Fruit fly (Drosophila melanogaster): ENCODE data around the gene Polr3D.

Polr3D gene

dm6 chr3L:18070050-18070449 is 39.3 kb downstream of the Polr3D start, which contains the start of gene CG44006:
Gene CG44006 (minus strand): TSS chr3L:18070150.
- TF ChIP-seq Clk (GFP tag; optimal IDR thresholded peaks at IDR 0.05) = no peak
- TF ChIP-seq cic (GFP tag; optimal IDR thresholded peaks at IDR 0.05) = no peak
- no peak for TF ChIP-seq CG5204 (GFP tag; optimal IDR thresholded peaks at IDR 0.05)
- no peak for TF ChIP-seq CG14711 (tag; optimal IDR thresholded peaks at IDR 0.05)
- no peak for TF ChIP-seq CG7045 (GFP tag; optimal IDR thresholded peaks at IDR 0.05)
- no peak for TF ChIP-seq CG11617 (GFP tag; optimal IDR thresholded peaks at IDR 0.05)
- TF ChIP-seq bab1 (GFP tag; optimal IDR thresholded peaks at IDR 0.05) = no peak
- TF ChIP-seq CG33017 (tag; optimal IDR thresholded peaks at IDR 0.05) = no peak
- no peak for TF ChIP-seq Hr96 (GFP tag; optimal IDR thresholded peaks at IDR 0.05)
- no peak for TF ChIP-seq cnc (optimal IDR thresholded peaks at IDR 0.05)
- TF ChIP-seq toe (GFP tag; optimal IDR thresholded peaks at IDR 0.05) = no peak
- no peak for TF ChIP-seq Mnt (GFP tag; optimal IDR thresholded peaks at IDR 0.05)
- TF ChIP-seq ovo (GFP tag; optimal IDR thresholded peaks at IDR 0.05) = no peak
- TF ChIP-seq pad (GFP tag; optimal IDR thresholded peaks at IDR 0.05) = no peak
- TF ChIP-seq kay (GFP tag; ENCODE audit: borderline replicate concordance) = no peak
- no peak for TF ChIP-seq CG7101 (tag; optimal IDR thresholded peaks at IDR 0.05)
- TF ChIP-seq CG12768 (GFP tag; optimal IDR thresholded peaks at IDR 0.05) = no peak

dm6 chr3L:18064632-18065482 is 44.5 kb downstream of the Polr3D start, which contains the start of gene Eip75B:
Gene Eip75B (minus strand): TSS chr3L:18064696.
- TF ChIP-seq pad (GFP tag; optimal IDR thresholded peaks at IDR 0.05) (no peak), CG5204 (GFP tag; optimal IDR thresholded peaks at IDR 0.05) (peak; percentile 25)

- TF ChIP-seq tj (GFP tag; optimal IDR thresholded peaks at IDR 0.05) (peak; percentile 70), Clk (GFP tag; optimal IDR thresholded peaks at IDR 0.05) (peak; percentile 13), CG5204 (GFP tag; optimal IDR thresholded peaks at IDR 0.05) (peak; percentile 75), CG11617 (GFP tag; optimal IDR thresholded peaks at IDR 0.05) (peak; percentile 85), bab1 (GFP tag; optimal IDR thresholded peaks at IDR 0.05) (peak; percentile 60), CG14711 (tag; optimal IDR thresholded peaks at IDR 0.05) (peak; percentile 78), kay (GFP tag; ENCODE audit: borderline replicate concordance) (peak; percentile 87), CG1620 (GFP tag; optimal IDR thresholded peaks at IDR 0.05) (no peak), CG7101 (tag; optimal IDR thresholded peaks at IDR 0.05) (peak; percentile 83), Crg-1 (GFP tag; optimal IDR thresholded peaks at IDR 0.05) (peak; percentile 46), CG33017 (tag; optimal IDR thresholded peaks at IDR 0.05) (peak; percentile 91), toe (GFP tag; optimal IDR thresholded peaks at IDR 0.05) (peak; percentile 65), CG12768 (GFP tag; optimal IDR thresholded peaks at IDR 0.05) (peak; percentile 85), cnc (optimal IDR thresholded peaks at IDR 0.05) (peak in 1 of 2 experiments; percentile 23), Mnt (GFP tag; optimal IDR thresholded peaks at IDR 0.05) (peak; percentile 47), cic (GFP tag; optimal IDR thresholded peaks at IDR 0.05) (peak; percentile 75), ovo (GFP tag; optimal IDR thresholded peaks at IDR 0.05) (peak; percentile 9), CG7045 (GFP tag; optimal IDR thresholded peaks at IDR 0.05) (peak; percentile 87), Hr96 (GFP tag; optimal IDR thresholded peaks at IDR 0.05) (peak; percentile 30), pad (GFP tag; optimal IDR thresholded peaks at IDR 0.05) (peak; percentile 62)
Measured at dm6 chr3L:18062959-18063510, 46.3 kb downstream of the Polr3D start.

- TF ChIP-seq CG33017 (tag; optimal IDR thresholded peaks at IDR 0.05) (peak; percentile 60), kay (GFP tag; ENCODE audit: borderline replicate concordance) (peak; percentile 18), CG14711 (tag; optimal IDR thresholded peaks at IDR 0.05) (peak; percentile 7), toe (GFP tag; optimal IDR thresholded peaks at IDR 0.05) (no peak), Mnt (GFP tag; optimal IDR thresholded peaks at IDR 0.05) (no peak), CG7045 (GFP tag; optimal IDR thresholded peaks at IDR 0.05) (peak; percentile 22), Crg-1 (GFP tag; optimal IDR thresholded peaks at IDR 0.05) (no peak), cic (GFP tag; optimal IDR thresholded peaks at IDR 0.05) (peak; percentile 38)
Measured at dm6 chr3L:18061713-18062365, 47.5 kb downstream of the Polr3D start.

dm6 chr3L:18061240-18061639 is 48.1 kb downstream of the Polr3D start:
- TF ChIP-seq CG14711 (tag; optimal IDR thresholded peaks at IDR 0.05) (no peak), CG1620 (GFP tag; optimal IDR thresholded peaks at IDR 0.05) (no peak), CG33017 (tag; optimal IDR thresholded peaks at IDR 0.05) (no peak), CG11617 (GFP tag; optimal IDR thresholded peaks at IDR 0.05) (no peak), Hr96 (GFP tag; optimal IDR thresholded peaks at IDR 0.05) (no peak), CG5204 (GFP tag; optimal IDR thresholded peaks at IDR 0.05) (no peak), cnc (optimal IDR thresholded peaks at IDR 0.05) (no peak), CG7101 (tag; optimal IDR thresholded peaks at IDR 0.05) (no peak), kay (GFP tag; ENCODE audit: borderline replicate concordance) (no peak), CG7045 (GFP tag; optimal IDR thresholded peaks at IDR 0.05) (no peak), Clk (GFP tag; optimal IDR thresholded peaks at IDR 0.05) (no peak), Mnt (GFP tag; optimal IDR thresholded peaks at IDR 0.05) (no peak), toe (GFP tag; optimal IDR thresholded peaks at IDR 0.05) (no peak), Crg-1 (GFP tag; optimal IDR thresholded peaks at IDR 0.05) (no peak), ovo (GFP tag; optimal IDR thresholded peaks at IDR 0.05) (no peak), CG12768 (GFP tag; optimal IDR thresholded peaks at IDR 0.05) (no peak), pad (GFP tag; optimal IDR thresholded peaks at IDR 0.05) (no peak), tj (GFP tag; optimal IDR thresholded peaks at IDR 0.05) (no peak), cic (GFP tag; optimal IDR thresholded peaks at IDR 0.05) (no peak)
